Fruit fly (Drosophila melanogaster) whole organism, embryonic: ENCODE data around the gene CG13113.
A peak's percentile ranks its signal among the peaks of the same experiment; 100 is the strongest.

Source experiments
- Adf1 ChIP-seq: fragments of 200-800 bp; sonication (Bioruptor generic); IDR thresholded peaks from 2 replicates; pipeline ENCODE4 v1.3.6; 2022; ENCODE audit warnings: missing biosample characterization, missing genetic modification characterization
- Atf3 ChIP-seq: fragments of 200-800 bp; sonication (Bioruptor generic); optimal IDR thresholded peaks from 3 replicates; lab custom pipeline; 2016; ENCODE audit warnings: missing biosample characterization, missing genetic modification characterization
- CG1024 ChIP-seq: fragments of 200-800 bp; sonication (Bioruptor generic); IDR thresholded peaks from 2 replicates; pipeline ENCODE4 v1.3.6; 2022; ENCODE audit warnings: missing biosample characterization, missing genetic modification characterization
- CG12299 ChIP-seq: fragments of 200-800 bp; sonication (Bioruptor generic); optimal IDR thresholded peaks from 2 replicates; lab custom pipeline; 2018; ENCODE audit warnings: missing biosample characterization, mild to moderate bottlenecking, missing genetic modification characterization
- CG1233 ChIP-seq: fragments of 200-800 bp; sonication (Bioruptor generic); optimal IDR thresholded peaks from 4 replicates; lab custom pipeline; 2018; ENCODE audit warnings: missing biosample characterization, mild to moderate bottlenecking, missing genetic modification characterization
- CG12659 ChIP-seq: fragments of 200-800 bp; sonication (Bioruptor generic); optimal IDR thresholded peaks from 3 replicates; lab custom pipeline; 2017; ENCODE audit warnings: mild to moderate bottlenecking, missing biosample characterization, missing genetic modification reagents, missing genetic modification characterization
- CG13894 ChIP-seq: fragments of 200-800 bp; sonication (Bioruptor generic); optimal IDR thresholded peaks from 3 replicates; lab custom pipeline; 2018; ENCODE audit warnings: missing biosample characterization, mild to moderate bottlenecking, missing genetic modification characterization, moderate library complexity
- CG15073 ChIP-seq: fragments of 200-800 bp; sonication (Bioruptor generic); optimal IDR thresholded peaks from 2 replicates; lab custom pipeline; 2016; ENCODE audit warnings: missing biosample characterization, missing genetic modification characterization
- CG15479 ChIP-seq: fragments of 200-800 bp; sonication (Bioruptor generic); optimal IDR thresholded peaks from 3 replicates; lab custom pipeline; 2019; ENCODE audit warnings: missing biosample characterization, mild to moderate bottlenecking, missing genetic modification characterization, moderate library complexity
- CG18476 ChIP-seq: fragments of 200-800 bp; sonication (Bioruptor generic); optimal IDR thresholded peaks from 2 replicates; lab custom pipeline; 2016; ENCODE audit warnings: missing biosample characterization, mild to moderate bottlenecking, missing genetic modification characterization
- CG2116 ChIP-seq: fragments of 200-800 bp; sonication (Bioruptor generic); optimal IDR thresholded peaks from 3 replicates; lab custom pipeline; 2018; ENCODE audit warnings: missing biosample characterization, mild to moderate bottlenecking, missing genetic modification characterization
- CG2199 ChIP-seq: fragments of 200-800 bp; sonication (Bioruptor generic); IDR thresholded peaks from 3 replicates; pipeline ENCODE4 v1.3.6; 2022; ENCODE audit warnings: missing biosample characterization, missing genetic modification characterization
- CG30403 ChIP-seq: fragments of 200-800 bp; sonication (Bioruptor generic); optimal IDR thresholded peaks from 3 replicates; lab custom pipeline; 2016; ENCODE audit warnings: missing biosample characterization, missing genetic modification characterization
- CG30431 ChIP-seq: fragments of 200-800 bp; sonication (Bioruptor generic); optimal IDR thresholded peaks from 2 replicates; lab custom pipeline; 2017; ENCODE audit warnings: missing biosample characterization, missing genetic modification characterization
- CG3065 ChIP-seq: fragments of 200-800 bp; sonication (Bioruptor generic); optimal IDR thresholded peaks from 2 replicates; lab custom pipeline; 2016; ENCODE audit warnings: missing biosample characterization, missing genetic modification characterization
- CG31224 ChIP-seq: fragments of 200-800 bp; sonication (Bioruptor generic); IDR thresholded peaks from 2 replicates; pipeline ENCODE4 v1.3.6; 2022; ENCODE audit warnings: missing biosample characterization, missing genetic modification characterization
- CG32532 ChIP-seq: fragments of 200-800 bp; sonication (Bioruptor generic); IDR thresholded peaks from 2 replicates; pipeline ENCODE4 v1.3.6; 2022; ENCODE audit warnings: missing biosample characterization, missing genetic modification characterization
- CG34422 ChIP-seq: fragments of 200-800 bp; sonication (Bioruptor generic); IDR thresholded peaks from 3 replicates; pipeline ENCODE4 v1.3.6; 2022; ENCODE audit warnings: missing biosample characterization, missing genetic modification characterization
- CG43689 ChIP-seq: fragments of 200-800 bp; sonication (Bioruptor generic); IDR thresholded peaks from 2 replicates; pipeline ENCODE4 v1.3.6; 2022; ENCODE audit warnings: missing biosample characterization, missing genetic modification characterization
- CG9727 ChIP-seq: fragments of 200-800 bp; sonication (Bioruptor generic); optimal IDR thresholded peaks from 3 replicates; lab custom pipeline; 2017; ENCODE audit warnings: missing biosample characterization, mild to moderate bottlenecking, missing genetic modification characterization
- CHES-1-like ChIP-seq: fragments of 200-800 bp; sonication (Bioruptor generic); optimal IDR thresholded peaks from 2 replicates; lab custom pipeline; 2016; ENCODE audit warnings: missing biosample characterization, missing genetic modification characterization
- Dfd ChIP-seq, 2 experiments: fragments of >200 bp; optimal IDR thresholded peaks; 2 replicates each; lab custom pipeline; 2017; ENCODE audit warnings: missing biosample characterization in 2 of 2, missing genetic modification characterization in 2 of 2
- Elba2 ChIP-seq: fragments of 200-800 bp; sonication (Bioruptor generic); optimal IDR thresholded peaks from 3 replicates; lab custom pipeline; 2016; ENCODE audit warnings: missing biosample characterization, missing genetic modification characterization
- H2.0 ChIP-seq: fragments of 200-800 bp; sonication (Bioruptor generic); IDR thresholded peaks from 2 replicates; pipeline ENCODE4 v1.3.6; 2022; ENCODE audit warnings: missing biosample characterization, missing genetic modification characterization
- HLH4C ChIP-seq: fragments of 200-800 bp; sonication (Bioruptor generic); IDR thresholded peaks from 3 replicates; pipeline ENCODE4 v1.3.6; 2022; ENCODE audit warnings: missing biosample characterization, missing genetic modification characterization; ENCODE audit not compliant: partially characterized antibody
- Lpt ChIP-seq: fragments of >200 bp; optimal IDR thresholded peaks from 2 replicates; lab custom pipeline; 2018; ENCODE audit warnings: missing biosample characterization, missing genetic modification characterization
- Mad ChIP-seq: fragments of 200-800 bp; sonication (Bioruptor generic); optimal IDR thresholded peaks from 2 replicates; lab custom pipeline; 2016; ENCODE audit warnings: missing biosample characterization, missing genetic modification characterization
- Nf-YA ChIP-seq: fragments of 200-800 bp; sonication (Bioruptor generic); IDR thresholded peaks from 2 replicates; pipeline ENCODE4 v1.3.6; 2022; ENCODE audit warnings: missing biosample characterization, missing genetic modification characterization
- Rx ChIP-seq: fragments of 200-800 bp; sonication (Bioruptor generic); IDR thresholded peaks from 2 replicates; pipeline ENCODE4 v1.3.6; 2022; ENCODE audit warnings: missing biosample characterization, missing genetic modification characterization
- Xrp1 ChIP-seq: fragments of 200-800 bp; sonication (Bioruptor generic); IDR thresholded peaks from 2 replicates; pipeline ENCODE4 v1.3.6; 2022; ENCODE audit warnings: missing biosample characterization, missing genetic modification characterization
- abd-A ChIP-seq: fragments of 200-800 bp; sonication (Bioruptor generic); optimal IDR thresholded peaks from 3 replicates; lab custom pipeline; 2019; ENCODE audit warnings: missing biosample characterization, mild to moderate bottlenecking, missing genetic modification characterization, moderate library complexity
- aop ChIP-seq: fragments of 200-800 bp; sonication (Bioruptor generic); IDR thresholded peaks from 2 replicates; pipeline ENCODE4 v1.3.6; 2022; ENCODE audit warnings: missing biosample characterization, missing genetic modification characterization
- bcd ChIP-seq: fragments of 200-800 bp; sonication (Bioruptor generic); optimal IDR thresholded peaks from 2 replicates; lab custom pipeline; 2017; ENCODE audit warnings: missing biosample characterization, mild to moderate bottlenecking, missing genetic modification characterization
- chinmo ChIP-seq: fragments of 200-800 bp; sonication (Bioruptor generic); IDR thresholded peaks from 4 replicates; pipeline ENCODE4 v1.3.6; 2022; ENCODE audit warnings: missing biosample characterization, missing genetic modification characterization; ENCODE audit not compliant: partially characterized antibody
- chm ChIP-seq: fragments of 200-800 bp; sonication (Bioruptor generic); IDR thresholded peaks from 2 replicates; pipeline ENCODE4 v1.3.6; 2022; ENCODE audit warnings: missing biosample characterization, missing genetic modification characterization
- chn ChIP-seq: fragments of 200-800 bp; sonication (Bioruptor generic); optimal IDR thresholded peaks from 2 replicates; lab custom pipeline; 2016; ENCODE audit warnings: missing biosample characterization, missing genetic modification characterization
- corto ChIP-seq: fragments of 200-800 bp; sonication (Bioruptor generic); optimal IDR thresholded peaks from 2 replicates; lab custom pipeline; 2016; ENCODE audit warnings: missing biosample characterization, mild to moderate bottlenecking, missing genetic modification characterization, moderate library complexity
- crol ChIP-seq: fragments of 200-800 bp; sonication (Bioruptor generic); IDR thresholded peaks from 2 replicates; pipeline ENCODE4 v1.3.6; 2022; ENCODE audit warnings: missing biosample characterization, missing genetic modification characterization
- dmrt99B ChIP-seq: fragments of 200-800 bp; sonication (Bioruptor generic); optimal IDR thresholded peaks from 2 replicates; lab custom pipeline; 2018; ENCODE audit warnings: missing biosample characterization, mild to moderate bottlenecking, missing genetic modification characterization, moderate library complexity
- en ChIP-seq: fragments of 200-800 bp; sonication (Bioruptor generic); optimal IDR thresholded peaks from 2 replicates; lab custom pipeline; 2016; ENCODE audit warnings: missing biosample characterization, missing genetic modification characterization
- eyg ChIP-seq: fragments of 200-800 bp; sonication (Bioruptor generic); optimal IDR thresholded peaks from 3 replicates; lab custom pipeline; 2016; ENCODE audit warnings: missing biosample characterization, missing genetic modification characterization
- fru ChIP-seq: fragments of >200 bp; optimal IDR thresholded peaks from 2 replicates; lab custom pipeline; 2017
- gro ChIP-seq: fragments of 200-800 bp; sonication (Bioruptor generic); optimal IDR thresholded peaks from 2 replicates; lab custom pipeline; 2016; ENCODE audit warnings: missing biosample characterization, missing genetic modification characterization
- ind ChIP-seq: fragments of 200-800 bp; sonication (Bioruptor generic); optimal IDR thresholded peaks from 3 replicates; lab custom pipeline; 2016; ENCODE audit warnings: missing biosample characterization, missing genetic modification characterization
- klu ChIP-seq: fragments of 200-800 bp; sonication (Bioruptor generic); IDR thresholded peaks from 2 replicates; pipeline ENCODE4 v1.3.6; 2022; ENCODE audit warnings: missing biosample characterization, missing genetic modification characterization
- phol ChIP-seq: fragments of 200-800 bp; sonication (Bioruptor generic); optimal IDR thresholded peaks from 3 replicates; lab custom pipeline; 2018; ENCODE audit warnings: missing biosample characterization, mild to moderate bottlenecking, missing genetic modification characterization, moderate library complexity
- sens ChIP-seq: fragments of 200-800 bp; sonication (Bioruptor generic); peaks from one replicate; lab custom pipeline; 2016; ENCODE audit warnings: missing biosample characterization, missing genetic modification characterization
- slbo ChIP-seq: fragments of 200-800 bp; sonication (Bioruptor generic); IDR thresholded peaks from 2 replicates; pipeline ENCODE4 v1.3.6; 2022; ENCODE audit warnings: missing biosample characterization, missing genetic modification characterization
- tll ChIP-seq, 2 experiments: fragments of 200-800 bp in 1 of 2; fragments of >200 bp in 1 of 2; sonication (Bioruptor generic) in 1 of 2; optimal IDR thresholded peaks; 2 replicates each; lab custom pipeline; 2017 to 2019; ENCODE audit warnings: missing biosample characterization in 2 of 2, missing genetic modification characterization in 2 of 2, mild to moderate bottlenecking in 1 of 2, moderate library complexity in 1 of 2
- vfl ChIP-seq: fragments of 200-800 bp; sonication (Bioruptor generic); optimal IDR thresholded peaks from 2 replicates; lab custom pipeline; 2016; ENCODE audit warnings: missing biosample characterization, missing genetic modification characterization
- yki ChIP-seq: fragments of >200 bp; optimal IDR thresholded peaks from 3 replicates; lab custom pipeline; 2018

Gene CG13113

DNA sequence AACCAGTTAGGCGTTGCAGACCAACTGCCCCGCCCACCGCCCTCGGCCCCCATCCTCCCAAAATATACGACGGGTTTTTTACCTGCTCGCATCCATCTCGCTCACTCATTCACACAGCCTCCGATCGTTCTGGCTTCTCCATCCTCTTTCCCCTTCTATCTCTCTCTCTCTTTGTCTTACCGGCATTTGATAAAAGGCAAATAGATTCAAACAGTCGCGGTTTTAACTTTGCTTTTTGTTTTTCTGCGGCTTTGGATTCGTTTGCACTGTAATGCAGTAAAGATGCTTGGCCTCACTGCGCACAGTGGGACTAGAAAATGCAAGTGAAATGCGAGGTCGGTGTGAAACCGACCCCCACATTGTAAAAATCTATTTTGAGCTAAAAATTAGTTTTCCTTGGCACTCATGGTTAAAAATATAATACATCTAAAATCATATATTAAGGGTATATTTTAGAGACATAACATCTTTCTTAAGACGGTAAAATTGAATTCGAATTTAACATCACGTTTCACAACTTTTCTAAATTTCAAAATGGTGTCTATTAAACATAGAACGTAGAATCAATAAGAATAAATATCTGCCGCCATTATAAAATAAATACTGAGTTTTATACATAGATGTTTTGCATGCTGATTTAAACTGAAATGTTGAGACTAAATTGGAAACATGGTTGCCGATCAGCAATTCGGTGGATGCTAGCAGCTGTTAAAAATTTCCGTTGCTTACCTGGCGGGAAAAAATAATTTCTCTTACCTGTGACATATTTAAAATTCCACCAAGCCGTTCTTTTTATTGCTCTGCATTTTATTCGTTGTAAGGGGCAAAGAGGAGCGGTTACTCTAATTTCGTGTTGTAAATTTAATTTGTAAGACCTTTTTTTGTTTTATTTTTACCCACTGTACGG is 47.3 kb upstream of the CG13113 start (continued):
- TF ChIP-seq crol (GFP tag; lab: Robert Waterston, UW) (peak; percentile 84), Adf1 (GFP tag; lab: Robert Waterston, UW) (no peak), Rx (no peak), CG31224 (no peak), Dfd (GFP tag; optimal IDR thresholded peaks at IDR 0.05; lab: Kevin White, UChicago) (no peak), vfl (GFP tag; lab: Kevin White, UChicago) (no peak), ind (GFP tag; lab: Kevin White, UChicago) (peak; percentile 31), tll (GFP tag; optimal IDR thresholded peaks at IDR 0.05; lab: Kevin White, UChicago) (peak in 1 of 2 experiments; percentile 74), Xrp1 (GFP tag; lab: Robert Waterston, UW) (peak; percentile 44), CG30403 (GFP tag; lab: Kevin White, UChicago) (peak; percentile 39), aop (GFP tag; lab: Robert Waterston, UW) (no peak), dmrt99B (peak; percentile 23), CG12659 (peak; percentile 12), chinmo (peak; percentile 97), corto (peak; percentile 27), gro (GFP tag; lab: Kevin White, UChicago) (no peak), CG30431 (GFP tag; lab: Kevin White, UChicago) (no peak), CG1024 (GFP tag; lab: Robert Waterston, UW) (peak; percentile 33; the same call in 1 of the 2 replicates), klu (GFP tag; lab: Robert Waterston, UW) (no peak), CG2199 (GFP tag; lab: Robert Waterston, UW) (peak; percentile 84), HLH4C (GFP tag; lab: Robert Waterston, UW) (no peak), chm (GFP tag; lab: Robert Waterston, UW) (peak; percentile 51; the same call in 1 of the 2 replicates), yki (lab: Kevin White, UChicago) (no peak), en (GFP tag; lab: Kevin White, UChicago) (no peak), Nf-YA (GFP tag; lab: Robert Waterston, UW) (no peak), CG12299 (no peak), Elba2 (no peak), CG1233 (no peak), CG15479 (GFP tag; lab: Kevin White, UChicago) (no peak), CG3065 (peak; percentile 46), chn (GFP tag; lab: Kevin White, UChicago) (peak; percentile 12), Mad (GFP tag; lab: Kevin White, UChicago) (no peak), CG9727 (peak; percentile 32), fru (lab: Kevin White, UChicago) (no peak), H2.0 (GFP tag; lab: Robert Waterston, UW) (peak; percentile 38; the same call in 1 of the 2 replicates), sens (GFP tag; lab: Kevin White, UChicago) (peak; percentile 73), CG18476 (GFP tag; lab: Kevin White, UChicago) (peak; percentile 10), Lpt (GFP tag; lab: Kevin White, UChicago) (no peak), CG32532 (GFP tag; lab: Robert Waterston, UW) (no peak), bcd (GFP tag; lab: Kevin White, UChicago) (peak; percentile 9), eyg (GFP tag; lab: Kevin White, UChicago) (no peak), CG34422 (GFP tag; lab: Robert Waterston, UW) (0 out of 3 replicates have a peak, but pooled peaks have one; percentile 35), CG43689 (no peak), abd-A (tag; lab: Kevin White, UChicago) (peak; percentile 50), CG15073 (GFP tag; lab: Kevin White, UChicago) (peak; percentile 2), CG13894 (tag; lab: Kevin White, UChicago) (peak; percentile 23), CHES-1-like (no peak), Atf3 (GFP tag; lab: Kevin White, UChicago) (no peak), slbo (GFP tag; lab: Robert Waterston, UW) (0 out of 2 replicates have a peak, but pooled peaks have one; percentile 11), CG2116 (GFP tag; lab: Kevin White, UChicago) (no peak), phol (peak; percentile 25)
